Fruit fly (Drosophila melanogaster): Measurements from ENCODE around the gene Noc1.

Gene Noc1

DNA sequence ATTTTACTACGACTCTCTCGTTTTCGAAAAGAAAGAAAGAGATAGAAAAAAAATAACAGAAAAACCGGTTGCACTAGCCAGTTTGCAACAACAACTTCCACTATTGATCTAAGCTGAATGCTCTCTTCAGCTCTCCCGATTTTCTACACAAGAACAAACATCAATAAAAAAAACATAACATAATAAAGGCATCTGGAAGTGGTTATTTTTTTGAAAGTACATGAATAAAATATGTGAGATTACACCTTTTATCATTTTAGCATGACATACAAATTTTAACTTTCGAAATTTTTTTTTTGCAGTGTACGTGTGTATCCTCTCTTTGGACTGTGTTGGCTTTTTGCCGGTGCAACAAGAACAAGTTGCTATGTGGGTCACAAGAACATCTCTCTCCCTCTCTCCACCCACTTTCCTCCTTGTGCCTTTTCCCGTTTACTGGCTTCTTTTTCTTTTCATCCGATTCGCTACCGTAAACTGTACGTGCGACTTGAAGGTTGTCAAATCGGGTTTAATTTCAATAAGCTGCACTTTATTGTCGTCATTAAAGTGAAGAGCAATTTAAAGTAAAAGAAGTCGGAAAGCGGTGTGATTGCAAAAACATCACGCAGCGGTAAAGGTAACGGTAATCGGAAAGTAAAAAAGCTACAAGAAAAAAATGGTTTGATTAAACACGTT, 10.1 kb downstream of the Noc1 start (continued):
- TF ChIP-seq Poxn (GFP tag; IDR thresholded peaks at IDR 0.05) (peak; percentile 53; the same call in 1 of the 2 replicates), peb (GFP tag; IDR thresholded peaks at IDR 0.05) (peak; percentile 91), Spps (tag; optimal IDR thresholded peaks at IDR 0.05) (peak; percentile 96), wdn (GFP tag; IDR thresholded peaks at IDR 0.05) (peak; percentile 84), Lpt (GFP tag; optimal IDR thresholded peaks at IDR 0.05) (no peak), dmrt11E (tag; optimal IDR thresholded peaks at IDR 0.05) (peak; percentile 98), Meics (GFP tag; optimal IDR thresholded peaks at IDR 0.05) (peak; percentile 89), Hr78 (GFP tag; optimal IDR thresholded peaks at IDR 0.05) (peak in 1 of 2 experiments; percentile 91), Tbp (GFP tag; optimal IDR thresholded peaks at IDR 0.05) (no peak), CG5180 (GFP tag; optimal IDR thresholded peaks at IDR 0.05) (peak; percentile 88), gcm2 (GFP tag; optimal IDR thresholded peaks at IDR 0.05) (peak; percentile 95), CG8765 (GFP tag; IDR thresholded peaks at IDR 0.05) (peak; percentile 87), crp (GFP tag; optimal IDR thresholded peaks at IDR 0.05) (peak in 1 of 2 experiments; percentile 63), CG4328 (GFP tag; optimal IDR thresholded peaks at IDR 0.05) (peak; percentile 82), seq (GFP tag; IDR thresholded peaks at IDR 0.05) (peak; percentile 95), Xbp1 (GFP tag; optimal IDR thresholded peaks at IDR 0.05) (peak; percentile 97), CG10654 (GFP tag; optimal IDR thresholded peaks at IDR 0.05) (peak; percentile 92), pita (GFP tag; optimal IDR thresholded peaks at IDR 0.05) (no peak), CG15601 (tag; optimal IDR thresholded peaks at IDR 0.05) (peak; percentile 98), ham (GFP tag; IDR thresholded peaks at IDR 0.05) (no peak), MTF-1 (GFP tag; optimal IDR thresholded peaks at IDR 0.05; ENCODE audit: borderline replicate concordance) (peak; percentile 86), Pdp1 (GFP tag; optimal IDR thresholded peaks at IDR 0.05) (peak; percentile 95 to 97), lilli (GFP tag; optimal IDR thresholded peaks at IDR 0.05) (peak; percentile 95), CG17612 (GFP tag; IDR thresholded peaks at IDR 0.05) (peak; percentile 82), CG11456 (GFP tag; IDR thresholded peaks at IDR 0.05) (peak; percentile 90), Bgb (GFP tag; IDR thresholded peaks at IDR 0.05; ENCODE audit: partially characterized antibody) (no peak), HLH3B (GFP tag; IDR thresholded peaks at IDR 0.05) (peak; percentile 98), HLHmδ (GFP tag; optimal IDR thresholded peaks at IDR 0.05) (no peak), CG17186 (GFP tag; optimal IDR thresholded peaks at IDR 0.05) (peak; percentile 82), Hey (tag; optimal IDR thresholded peaks at IDR 0.05) (peak; percentile 40), jumu (GFP tag; optimal IDR thresholded peaks at IDR 0.05) (peak; percentile 95), CG8388 (GFP tag; optimal IDR thresholded peaks at IDR 0.05) (peak; percentile 97), Atf6 (GFP tag; IDR thresholded peaks at IDR 0.05) (peak; percentile 93), aop (GFP tag; IDR thresholded peaks at IDR 0.05) (peak; percentile 92), mam (GFP tag; optimal IDR thresholded peaks at IDR 0.05) (peak; percentile 92), dan (GFP tag; IDR thresholded peaks at IDR 0.05) (peak; percentile 87), Deaf1 (tag; optimal IDR thresholded peaks at IDR 0.05) (no peak), C15 (GFP tag; IDR thresholded peaks at IDR 0.05) (peak; percentile 81), Trl (optimal IDR thresholded peaks at IDR 0.05) (peak; percentile 35 to 55), Trl (GFP tag; optimal IDR thresholded peaks at IDR 0.05) (peak; percentile 97), dimm (GFP tag; IDR thresholded peaks at IDR 0.05) (peak; percentile 90), PHDP (tag; optimal IDR thresholded peaks at IDR 0.05) (peak; percentile 97), pan (optimal IDR thresholded peaks at IDR 0.05) (no peak), pan (GFP tag; optimal IDR thresholded peaks at IDR 0.05 in 1 of 2, IDR thresholded peaks at IDR 0.05 in 1 of 2) (peak in 1 of 2 experiments; percentile 98), CG12071 (GFP tag; optimal IDR thresholded peaks at IDR 0.05) (peak; percentile 94), emc (GFP tag; optimal IDR thresholded peaks at IDR 0.05) (peak; percentile 82), ewg (GFP tag; optimal IDR thresholded peaks at IDR 0.05) (peak; percentile 93), ftz-f1 (GFP tag; optimal IDR thresholded peaks at IDR 0.05) (no peak), CTCF (GFP tag; optimal IDR thresholded peaks at IDR 0.05) (peak; percentile 69), cato (GFP tag; optimal IDR thresholded peaks at IDR 0.05; ENCODE audit: borderline replicate concordance) (peak; percentile 95), danr (GFP tag; IDR thresholded peaks at IDR 0.05) (peak; percentile 89)
